Fruit fly (Drosophila melanogaster) whole organism, prepupa: Measurements from ENCODE around the gene CG8064.

Experiments
- Blimp-1 ChIP-seq: fragments of 200-800 bp; sonication (Bioruptor generic); optimal IDR thresholded peaks from 3 replicates; lab custom pipeline; 2017; ENCODE audit warnings: missing biosample characterization, missing genetic modification characterization, mild to moderate bottlenecking, moderate library complexity, missing genetic modification reagents
- CG11762 ChIP-seq: fragments of 200-800 bp; sonication (Bioruptor generic); optimal IDR thresholded peaks from 3 replicates; lab custom pipeline; 2016; ENCODE audit warnings: missing biosample characterization, missing genetic modification characterization; ENCODE audit not compliant: insufficient read depth
- CG15336 ChIP-seq: fragments of 200-800 bp; sonication (Bioruptor generic); IDR thresholded peaks from 2 replicates; pipeline ENCODE4 v1.3.6; 2022; ENCODE audit warnings: missing biosample characterization, missing genetic modification characterization
- CG6163 ChIP-seq: fragments of 200-800 bp; sonication (Bioruptor generic); IDR thresholded peaks from 3 replicates; pipeline ENCODE4 v1.3.6; 2022; ENCODE audit warnings: missing biosample characterization, missing genetic modification characterization
- CG8119 ChIP-seq: fragments of 200-800 bp; sonication (Bioruptor generic); IDR thresholded peaks from 3 replicates; pipeline ENCODE4 v1.3.6; 2022; ENCODE audit warnings: missing biosample characterization, missing genetic modification characterization
- CG9139 ChIP-seq: fragments of 200-800 bp; sonication (Bioruptor generic); optimal IDR thresholded peaks from 3 replicates; lab custom pipeline; 2017; ENCODE audit warnings: missing biosample characterization, mild to moderate bottlenecking, missing genetic modification characterization
- Eip93F ChIP-seq: fragments of 200-800 bp; sonication (Bioruptor generic); optimal IDR thresholded peaks from 2 replicates; lab custom pipeline; 2016; ENCODE audit warnings: missing biosample characterization, mild to moderate bottlenecking, missing genetic modification characterization
- Met ChIP-seq: fragments of 200-800 bp; sonication (Bioruptor generic); optimal IDR thresholded peaks from 3 replicates; lab custom pipeline; 2016; ENCODE audit warnings: missing biosample characterization, missing genetic modification characterization
- eg ChIP-seq: fragments of 200-800 bp; sonication (Bioruptor generic); IDR thresholded peaks from 3 replicates; pipeline ENCODE4 v1.3.6; 2022; ENCODE audit warnings: missing biosample characterization, missing genetic modification characterization
- pdm3 ChIP-seq: fragments of 200-800 bp; sonication (Bioruptor generic); optimal IDR thresholded peaks from 3 replicates; lab custom pipeline; 2016; ENCODE audit warnings: missing biosample characterization, missing genetic modification characterization
- spab ChIP-seq: fragments of 200-800 bp; sonication (Bioruptor generic); optimal IDR thresholded peaks from 2 replicates; lab custom pipeline; 2017; ENCODE audit warnings: missing biosample characterization, mild to moderate bottlenecking, missing genetic modification characterization, missing genetic modification reagents
- svp ChIP-seq: fragments of 200-800 bp; sonication (Bioruptor generic); peaks from one replicate; lab custom pipeline; 2016; ENCODE audit warnings: missing biosample characterization, missing genetic modification characterization
- vri ChIP-seq: fragments of 200-800 bp; sonication (Bioruptor generic); optimal IDR thresholded peaks from 3 replicates; lab custom pipeline; 2016; ENCODE audit warnings: missing biosample characterization, mild to moderate bottlenecking, missing genetic modification characterization

dm6 chr3R:18291831-18292230 lies 8.4 kb downstream of the CG8064 start:
- no peak for TF ChIP-seq CG15336 (GFP tag; lab: Robert Waterston, UW)
- TF ChIP-seq Met: no peak
- TF ChIP-seq CG9139 (GFP tag; lab: Kevin White, UChicago): no peak
- no peak for TF ChIP-seq spab (GFP tag; lab: Kevin White, UChicago)
- TF ChIP-seq eg: no peak
- no peak for TF ChIP-seq CG8119 (GFP tag; lab: Robert Waterston, UW)
- TF ChIP-seq Eip93F (GFP tag; lab: Kevin White, UChicago): no peak
- no peak for TF ChIP-seq CG6163
- TF ChIP-seq vri (GFP tag; lab: Kevin White, UChicago): no peak
- TF ChIP-seq svp: peak; percentile 69
- TF ChIP-seq Blimp-1 (GFP tag; lab: Kevin White, UChicago): no peak
- TF ChIP-seq pdm3 (GFP tag; lab: Kevin White, UChicago): no peak
- TF ChIP-seq CG11762 (GFP tag; lab: Kevin White, UChicago): no peak
